Worm (Caenorhabditis elegans): ENCODE data around the gene C35D6.3.

DNA sequence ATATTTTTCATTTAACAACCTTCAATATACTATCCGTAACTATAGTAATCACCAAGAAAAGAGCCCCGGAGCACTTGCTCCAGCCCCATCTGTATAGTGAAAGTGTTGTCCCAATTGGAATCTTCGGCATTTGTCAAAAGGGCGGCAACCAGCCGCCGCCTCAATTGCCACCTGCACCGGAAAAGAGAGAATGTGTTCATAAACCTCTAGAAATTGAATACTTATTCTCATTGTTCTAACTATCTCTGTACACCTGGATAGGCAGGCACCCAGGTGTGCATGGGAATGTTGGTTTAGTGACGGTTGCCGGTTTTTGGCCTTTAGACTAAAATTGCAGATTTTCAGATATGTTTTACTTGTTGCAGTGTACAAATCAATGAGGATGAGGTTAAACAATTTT lies 31.3 kb downstream of the C35D6.3 start:
- TF ChIP-seq ama-1 (optimal IDR thresholded peaks at IDR 0.05) (no peak), sea-1 (GFP tag; conservative IDR thresholded peaks at IDR 0.05) (no peak), hmg-4 (GFP tag; optimal IDR thresholded peaks at IDR 0.05) (no peak), flt-1 (GFP tag; IDR thresholded peaks at IDR 0.05) (no peak), scrt-1 (GFP tag; IDR thresholded peaks at IDR 0.05) (no peak), tbx-37 (GFP tag; conservative IDR thresholded peaks at IDR 0.05) (no peak), hnd-1 (tag; optimal IDR thresholded peaks at IDR 0.05) (no peak), ceh-36 (tag; optimal IDR thresholded peaks at IDR 0.05) (no peak), ets-7 (tag; optimal IDR thresholded peaks at IDR 0.05) (no peak), ceh-13 (GFP tag; optimal IDR thresholded peaks at IDR 0.05) (no peak), pes-1 (GFP tag; IDR thresholded peaks at IDR 0.05) (no peak)
